Worm (Caenorhabditis elegans): ENCODE measurements around the gene F14F9.4.

ce11 chrV:5107816-5108215 is 24.7 kb upstream of the F14F9.4 start, which contains the start of gene srab-3:
- TF ChIP-seq flt-1 (GFP tag; IDR thresholded peaks at IDR 0.05) (no peak), klf-2 (GFP tag; conservative IDR thresholded peaks at IDR 0.05) (no peak)

Measured in whole organism, midembryonic.